Fruit fly (Drosophila melanogaster): ENCODE data around the gene Jwa.
A peak's percentile ranks its signal among the peaks of the same experiment; 100 is the strongest.

The Jwa gene

dm6 chr2L:18745454-18745853 lies 40.0 kb upstream of the Jwa start (continued):
- TF ChIP-seq CG17186 (GFP tag; optimal IDR thresholded peaks at IDR 0.05) (no peak), CG43689 (GFP tag; IDR thresholded peaks at IDR 0.05) (0 out of 2 replicates have a peak, but pooled peaks have one; percentile 8), CG7786 (GFP tag; optimal IDR thresholded peaks at IDR 0.05) (no peak), CG16815 (GFP tag; optimal IDR thresholded peaks at IDR 0.05) (no peak), slbo (GFP tag; IDR thresholded peaks at IDR 0.05) (0 out of 2 replicates have a peak, but pooled peaks have one; percentile 5), tin (GFP tag; optimal IDR thresholded peaks at IDR 0.05) (no peak), maf-S (GFP tag; optimal IDR thresholded peaks at IDR 0.05) (no peak), CG3847 (GFP tag; IDR thresholded peaks at IDR 0.05) (no peak), CG11398 (GFP tag; optimal IDR thresholded peaks at IDR 0.05) (no peak), Optix (GFP tag; IDR thresholded peaks at IDR 0.05) (0 out of 3 replicates have a peak, but pooled peaks have one; percentile 16), TFAM (GFP tag; optimal IDR thresholded peaks at IDR 0.05) (no peak), Sry-δ (GFP tag; optimal IDR thresholded peaks at IDR 0.05) (no peak), chn (GFP tag; optimal IDR thresholded peaks at IDR 0.05) (no peak), Dip2 (GFP tag; IDR thresholded peaks at IDR 0.05) (no peak), CG15514 (GFP tag; optimal IDR thresholded peaks at IDR 0.05) (no peak), Atf-2 (GFP tag; optimal IDR thresholded peaks at IDR 0.05) (no peak), gt (GFP tag; IDR thresholded peaks at IDR 0.05) (no peak), crol (GFP tag; IDR thresholded peaks at IDR 0.05) (0 out of 2 replicates have a peak, but pooled peaks have one; percentile 10), H15 (GFP tag; IDR thresholded peaks at IDR 0.05) (no peak), CG12104 (GFP tag; optimal IDR thresholded peaks at IDR 0.05) (no peak)

dm6 chr2L:18743896-18744295 lies 38.4 kb upstream of the Jwa start:
- no peak for TF ChIP-seq stc (GFP tag; IDR thresholded peaks at IDR 0.05)
- peak; percentile 70 for TF ChIP-seq Drgx (GFP tag; IDR thresholded peaks at IDR 0.05)
- no peak for TF ChIP-seq fd96Cb (tag; optimal IDR thresholded peaks at IDR 0.05)
- no peak for TF ChIP-seq pita (GFP tag; optimal IDR thresholded peaks at IDR 0.05)
- no peak for TF ChIP-seq PHDP (tag; optimal IDR thresholded peaks at IDR 0.05)

- no peak for TF ChIP-seq prd (optimal IDR thresholded peaks at IDR 0.05)
- 0 out of 3 replicates have a peak, but pooled peaks have one; percentile 15 for TF ChIP-seq prd (GFP tag; IDR thresholded peaks at IDR 0.05)
- no peak for TF ChIP-seq CG17912 (GFP tag; optimal IDR thresholded peaks at IDR 0.05)
- TF ChIP-seq Ets65A (GFP tag) = no peak
Observed at dm6 chr2L:18742710-18743109, 37.2 kb upstream of the Jwa start.

dm6 chr2L:18740010-18740409 lies 34.5 kb upstream of the Jwa start, which contains the start of the genes CG42752 and CG15167:
TSS of gene CG42752 (minus strand) at chr2L:18740110.
TSS of gene CG15167 (plus strand) at chr2L:18740358.
- TF ChIP-seq CG17568 (GFP tag; optimal IDR thresholded peaks at IDR 0.05) (no peak), eyg (GFP tag; optimal IDR thresholded peaks at IDR 0.05) (no peak), CG17912 (GFP tag; optimal IDR thresholded peaks at IDR 0.05) (no peak), Taf1 (GFP tag; IDR thresholded peaks at IDR 0.05) (no peak), Trl (optimal IDR thresholded peaks at IDR 0.05) (no peak), Trl (GFP tag; optimal IDR thresholded peaks at IDR 0.05) (no peak)

- TF ChIP-seq CG1529 (GFP tag; optimal IDR thresholded peaks at IDR 0.05) (no peak), CG32767 (GFP tag; IDR thresholded peaks at IDR 0.05) (peak; percentile 22; the same call in 1 of the 2 replicates), gsb (GFP tag; IDR thresholded peaks at IDR 0.05) (no peak), Six4 (GFP tag; optimal IDR thresholded peaks at IDR 0.05) (no peak), Dref (GFP tag; IDR thresholded peaks at IDR 0.05) (no peak), Hmr (GFP tag; optimal IDR thresholded peaks at IDR 0.05) (no peak), CG7839 (tag; optimal IDR thresholded peaks at IDR 0.05) (no peak), jing (GFP tag; optimal IDR thresholded peaks at IDR 0.05) (peak; percentile 45), kni (GFP tag; optimal IDR thresholded peaks at IDR 0.05) (peak; percentile 23), CG10543 (GFP tag; optimal IDR thresholded peaks at IDR 0.05) (peak; percentile 19), psq (GFP tag; optimal IDR thresholded peaks at IDR 0.05) (no peak), scrt (GFP tag; optimal IDR thresholded peaks at IDR 0.05) (peak; percentile 66), CG2199 (GFP tag; IDR thresholded peaks at IDR 0.05) (peak; percentile 94), CG17186 (GFP tag; optimal IDR thresholded peaks at IDR 0.05) (no peak), CG13894 (tag; optimal IDR thresholded peaks at IDR 0.05) (peak; percentile 49)
Observed at dm6 chr2L:18737239-18737638, 31.7 kb upstream of the Jwa start.

Data from whole organism, embryonic.